Fruit fly (Drosophila melanogaster) whole organism, pupa: ENCODE measurements around the gene Grip71.
A peak's percentile ranks its signal among the peaks of the same experiment; 100 is the strongest.

Experiments
- CG10348 ChIP-seq: fragments of 200-800 bp; sonication (Bioruptor generic); IDR thresholded peaks from 2 replicates; pipeline ENCODE4 v1.3.6; 2022; ENCODE audit warnings: missing biosample characterization, missing genetic modification characterization
- CG12605 ChIP-seq: fragments of 200-800 bp; sonication (Bioruptor generic); IDR thresholded peaks from 2 replicates; pipeline ENCODE4 v1.3.6; 2022; ENCODE audit warnings: missing biosample characterization, missing genetic modification characterization
- CG13204 ChIP-seq: fragments of 200-800 bp; sonication (Bioruptor generic); optimal IDR thresholded peaks from 2 replicates; lab custom pipeline; 2018; ENCODE audit warnings: missing biosample characterization, mild to moderate bottlenecking, missing genetic modification characterization, moderate library complexity
- CG14655 ChIP-seq: fragments of 200-800 bp; sonication (Bioruptor generic); optimal IDR thresholded peaks from 3 replicates; lab custom pipeline; 2017; ENCODE audit warnings: mild to moderate bottlenecking, missing biosample characterization, missing genetic modification reagents, missing genetic modification characterization
- CG15710 ChIP-seq: fragments of 200-800 bp; sonication (Bioruptor generic); optimal IDR thresholded peaks from 2 replicates; lab custom pipeline; 2018; ENCODE audit warnings: missing biosample characterization, mild to moderate bottlenecking, missing genetic modification characterization, moderate library complexity
- CG17806 ChIP-seq: fragments of 200-800 bp; sonication (Bioruptor generic); optimal IDR thresholded peaks from 2 replicates; lab custom pipeline; 2018; ENCODE audit warnings: missing biosample characterization, mild to moderate bottlenecking, missing genetic modification characterization, moderate library complexity
- CG32121 ChIP-seq: fragments of 200-800 bp; sonication (Bioruptor generic); IDR thresholded peaks from 2 replicates; pipeline ENCODE4 v1.3.6; 2022; ENCODE audit warnings: missing biosample characterization, missing genetic modification characterization
- CG34367 ChIP-seq: fragments of 200-800 bp; sonication (Bioruptor generic); optimal IDR thresholded peaks from 2 replicates; lab custom pipeline; 2018; ENCODE audit warnings: missing biosample characterization, mild to moderate bottlenecking, missing genetic modification characterization
- CG4496 ChIP-seq: fragments of 200-800 bp; sonication (Bioruptor generic); IDR thresholded peaks from 3 replicates; pipeline ENCODE4 v1.3.6; 2022; ENCODE audit warnings: missing biosample characterization, missing genetic modification characterization
- CG8159 ChIP-seq: fragments of 200-800 bp; sonication (Bioruptor generic); optimal IDR thresholded peaks from 3 replicates; lab custom pipeline; 2018; ENCODE audit warnings: missing biosample characterization, mild to moderate bottlenecking, missing genetic modification characterization, moderate library complexity
- CG8301 ChIP-seq: fragments of 200-800 bp; sonication (Bioruptor generic); optimal IDR thresholded peaks from 2 replicates; lab custom pipeline; 2018; ENCODE audit warnings: missing biosample characterization, mild to moderate bottlenecking, missing genetic modification characterization
- CG9948 ChIP-seq: fragments of 200-800 bp; sonication (Bioruptor generic); optimal IDR thresholded peaks from 2 replicates; lab custom pipeline; 2018; ENCODE audit warnings: missing biosample characterization, mild to moderate bottlenecking, missing genetic modification characterization, moderate library complexity
- D1 ChIP-seq: fragments of 200-800 bp; sonication (Bioruptor generic); optimal IDR thresholded peaks from 2 replicates; lab custom pipeline; 2018; ENCODE audit warnings: missing biosample characterization, mild to moderate bottlenecking, missing genetic modification characterization, moderate library complexity
- EcR ChIP-seq: fragments of 200-800 bp; sonication (Bioruptor generic); optimal IDR thresholded peaks from 3 replicates; lab custom pipeline; 2019; ENCODE audit warnings: missing biosample characterization, missing genetic modification characterization, mild to moderate bottlenecking, moderate library complexity, missing genetic modification reagents
- Ets98B ChIP-seq: fragments of 200-800 bp; sonication (Bioruptor generic); IDR thresholded peaks from 2 replicates; pipeline ENCODE4 v1.3.6; 2022; ENCODE audit warnings: missing biosample characterization, missing genetic modification characterization
- Pif1A ChIP-seq: fragments of 200-800 bp; sonication (Bioruptor generic); optimal IDR thresholded peaks from 3 replicates; lab custom pipeline; 2016; ENCODE audit warnings: missing biosample characterization, missing genetic modification characterization
- Pif1B ChIP-seq: fragments of 200-800 bp; sonication (Bioruptor generic); optimal IDR thresholded peaks from 3 replicates; lab custom pipeline; 2016; ENCODE audit warnings: missing biosample characterization, missing genetic modification characterization
- Snoo ChIP-seq: fragments of 200-800 bp; sonication (Bioruptor generic); optimal IDR thresholded peaks from 3 replicates; lab custom pipeline; 2017; ENCODE audit warnings: missing biosample characterization, mild to moderate bottlenecking, missing genetic modification characterization, inconsistent platforms
- fd96Ca ChIP-seq: fragments of 200-800 bp; sonication (Bioruptor generic); IDR thresholded peaks from 3 replicates; pipeline ENCODE4 v1.3.6; 2022; ENCODE audit warnings: missing biosample characterization, missing genetic modification characterization
- gl ChIP-seq: fragments of 200-800 bp; sonication (Bioruptor generic); optimal IDR thresholded peaks from 2 replicates; lab custom pipeline; 2018; ENCODE audit warnings: missing biosample characterization, mild to moderate bottlenecking, missing genetic modification characterization
- rn ChIP-seq: fragments of 200-800 bp; sonication (Bioruptor generic); IDR thresholded peaks from 2 replicates; pipeline ENCODE4 v1.3.6; 2022; ENCODE audit warnings: missing biosample characterization, missing genetic modification characterization

Grip71 gene

DNA sequence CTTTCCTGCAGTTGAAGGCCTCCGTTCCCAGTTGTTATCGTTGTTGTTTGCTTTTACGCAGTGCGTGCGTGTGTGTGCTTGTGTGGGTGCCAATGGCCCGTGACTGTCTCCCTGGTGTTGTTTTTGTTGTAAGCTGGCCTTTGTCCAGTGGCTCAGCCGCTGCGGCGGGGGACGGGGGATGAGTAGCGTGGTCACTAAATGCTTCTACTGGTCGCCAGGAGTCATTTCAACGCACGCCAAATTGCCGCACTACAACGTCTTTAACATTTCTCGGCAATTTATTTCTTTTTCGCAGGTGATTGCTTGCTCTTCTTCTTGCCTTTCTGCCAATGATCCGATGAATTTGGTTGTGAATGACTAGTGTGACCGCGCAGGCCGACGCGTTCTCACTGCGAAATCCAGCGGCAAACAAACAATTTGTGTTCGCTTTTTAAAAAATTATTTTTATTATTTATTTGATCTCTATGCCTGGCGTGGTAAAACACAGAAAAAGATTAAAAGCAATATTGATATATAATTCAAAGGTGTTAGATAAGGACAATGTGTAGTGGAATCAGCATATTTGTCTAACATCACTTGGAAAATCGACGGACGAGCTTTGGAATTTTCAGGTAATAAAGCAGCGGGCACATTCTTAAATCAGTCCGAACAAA, at the start of gene Grip71, which contains the start of gene Faf2:
Grip71 (plus strand) TSS at position 608 of the 653 bp plus-strand sequence.
Faf2 (minus strand) TSS at position 450 of the 653 bp plus-strand sequence.
- TF ChIP-seq CG34367, result peak; percentile 76
- peak; percentile 89 for TF ChIP-seq CG32121 (GFP tag; lab: Robert Waterston, UW)
- peak; percentile 83 for TF ChIP-seq Pif1A (GFP tag; lab: Kevin White, UChicago)
- TF ChIP-seq rn (GFP tag; lab: Robert Waterston, UW), result peak; percentile 89
- peak; percentile 92 for TF ChIP-seq fd96Ca
- peak; percentile 83 for TF ChIP-seq CG15710 (tag; lab: Kevin White, UChicago)
- TF ChIP-seq CG8301 (tag; lab: Kevin White, UChicago), result peak; percentile 77
- TF ChIP-seq CG8159 (tag; lab: Kevin White, UChicago), result peak; percentile 85
- TF ChIP-seq CG9948, result peak; percentile 83
- peak; percentile 69 for TF ChIP-seq Pif1B (GFP tag; lab: Kevin White, UChicago)
- TF ChIP-seq EcR (GFP tag; lab: Kevin White, UChicago), result peak; percentile 87
- peak; percentile 84 for TF ChIP-seq CG17806 (tag; lab: Kevin White, UChicago)
- no peak for TF ChIP-seq CG13204
- TF ChIP-seq D1 (tag; lab: Kevin White, UChicago), result no peak
- TF ChIP-seq gl, result peak; percentile 14
- peak; percentile 84 for TF ChIP-seq CG14655
- TF ChIP-seq Snoo (tag; lab: Kevin White, UChicago), result peak; percentile 71
- TF ChIP-seq CG12605, result peak; percentile 80
- peak; percentile 91 for TF ChIP-seq CG4496 (GFP tag; lab: Robert Waterston, UW)
- peak; percentile 96 for TF ChIP-seq CG10348 (GFP tag; lab: Robert Waterston, UW)
- peak; percentile 91 for TF ChIP-seq Ets98B (GFP tag; lab: Robert Waterston, UW)
- TF ChIP-seq, all 21 proteins: peak for 19

DNA sequence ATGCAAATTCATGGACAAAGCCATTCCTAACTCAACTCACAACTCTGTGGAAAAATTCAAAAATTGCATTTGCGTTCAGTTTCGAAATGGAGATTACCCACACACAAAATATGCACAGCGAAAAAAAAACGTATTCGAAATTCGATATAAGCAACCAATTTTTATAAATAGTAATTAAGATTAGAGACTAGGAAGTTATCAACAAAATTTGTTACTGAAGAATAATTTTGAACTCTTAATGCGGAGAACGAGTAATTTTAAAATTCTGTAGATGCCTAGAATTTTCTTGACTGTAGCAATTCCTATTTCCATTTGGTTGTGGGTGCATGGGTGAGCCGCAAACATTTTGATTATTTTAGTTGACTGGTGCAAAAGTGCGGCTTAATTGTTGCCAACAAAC, 45.3 kb upstream of the Grip71 start:
- TF ChIP-seq rn (GFP tag; lab: Robert Waterston, UW), result no peak
- TF ChIP-seq CG9948, result peak; percentile 32
- TF ChIP-seq D1 (tag; lab: Kevin White, UChicago), result no peak
- no peak for TF ChIP-seq Pif1B (GFP tag; lab: Kevin White, UChicago)
- TF ChIP-seq CG14655, result peak; percentile 49
- TF ChIP-seq Pif1A (GFP tag; lab: Kevin White, UChicago), result peak; percentile 28
- peak; percentile 35; the same call in 1 of the 2 replicates for TF ChIP-seq CG32121 (GFP tag; lab: Robert Waterston, UW)
- no peak for TF ChIP-seq CG13204
- no peak for TF ChIP-seq CG12605
- no peak for TF ChIP-seq CG15710 (tag; lab: Kevin White, UChicago)
- peak; percentile 35 for TF ChIP-seq CG8301 (tag; lab: Kevin White, UChicago)
- TF ChIP-seq CG8159 (tag; lab: Kevin White, UChicago), result no peak
- TF ChIP-seq Ets98B (GFP tag; lab: Robert Waterston, UW), result peak; percentile 49
- TF ChIP-seq EcR (GFP tag; lab: Kevin White, UChicago), result no peak
- TF ChIP-seq fd96Ca, result no peak
- peak; percentile 34; the same call in 1 of the 3 replicates for TF ChIP-seq CG4496 (GFP tag; lab: Robert Waterston, UW)
- TF ChIP-seq CG34367, result no peak
- TF ChIP-seq gl, result no peak
- TF ChIP-seq CG17806 (tag; lab: Kevin White, UChicago), result peak; percentile 23

DNA sequence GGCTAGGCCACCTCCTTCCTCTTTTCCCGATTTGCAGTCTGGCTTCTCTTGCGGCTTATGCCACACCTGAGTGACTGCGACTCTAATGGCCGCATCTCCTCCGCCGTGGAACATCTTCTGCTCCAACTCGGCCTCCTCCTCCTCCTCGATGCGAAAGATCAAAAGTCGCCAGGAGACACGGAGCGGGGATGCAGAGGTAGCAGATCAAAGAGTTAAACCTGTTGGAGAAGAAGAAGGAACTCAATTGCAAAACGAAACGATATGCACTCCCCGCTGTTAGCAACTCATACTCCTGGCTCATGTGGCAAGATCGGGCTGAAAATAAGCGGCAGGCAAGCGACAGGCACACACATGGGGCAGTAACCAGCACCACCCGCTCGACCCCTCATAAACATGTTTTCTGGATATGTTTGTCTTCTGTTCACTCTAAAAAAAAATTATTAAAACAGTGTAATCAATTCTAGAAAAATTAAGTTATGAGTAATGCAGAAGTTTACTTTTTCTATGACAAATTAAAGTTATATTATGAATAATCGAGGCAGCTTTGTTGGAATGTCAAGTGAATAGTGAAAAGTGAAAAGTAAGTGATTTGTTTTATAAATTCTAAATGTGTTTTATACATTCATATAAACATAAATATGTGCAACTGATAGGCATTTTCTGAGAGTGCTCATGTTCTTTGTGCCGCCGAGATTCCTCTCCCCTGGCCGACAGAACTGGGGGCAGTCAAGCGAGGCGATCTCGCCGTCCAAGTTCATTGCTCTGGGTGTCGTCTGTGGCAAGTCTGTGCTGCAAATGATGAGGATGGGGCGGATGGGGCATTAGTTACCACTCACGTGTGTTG, 43.7 kb upstream of the Grip71 start:
- TF ChIP-seq Pif1A (GFP tag; lab: Kevin White, UChicago) (peak; percentile 61), Snoo (tag; lab: Kevin White, UChicago) (peak; percentile 82), CG8159 (tag; lab: Kevin White, UChicago) (peak; percentile 92), gl (peak; percentile 49), CG9948 (peak; percentile 89), D1 (tag; lab: Kevin White, UChicago) (peak; percentile 77), rn (GFP tag; lab: Robert Waterston, UW) (no peak), CG8301 (tag; lab: Kevin White, UChicago) (peak; percentile 88), CG10348 (GFP tag; lab: Robert Waterston, UW) (no peak), CG15710 (tag; lab: Kevin White, UChicago) (peak; percentile 86), CG17806 (tag; lab: Kevin White, UChicago) (peak; percentile 87), CG14655 (peak; percentile 92), CG34367 (peak; percentile 83), Ets98B (GFP tag; lab: Robert Waterston, UW) (no peak; the same call in 1 of the 2 replicates), Pif1B (GFP tag; lab: Kevin White, UChicago) (peak; percentile 31), CG32121 (GFP tag; lab: Robert Waterston, UW) (no peak), CG13204 (peak; percentile 70), CG4496 (GFP tag; lab: Robert Waterston, UW) (peak; percentile 20; the same call in 2 of the 3 replicates), EcR (GFP tag; lab: Kevin White, UChicago) (peak; percentile 96), fd96Ca (0 out of 3 replicates have a peak, but pooled peaks have one; percentile 18), CG12605 (no peak; the same call in 1 of the 2 replicates)

- TF ChIP-seq D1 (tag; lab: Kevin White, UChicago), result peak; percentile 47
- TF ChIP-seq CG34367, result no peak
- TF ChIP-seq gl, result no peak
- TF ChIP-seq, all 21 proteins: peak for 1
Measured at dm6 chr2L:18665952-18666606, 42.6 kb upstream of the Grip71 start.
